Worm (Caenorhabditis elegans) whole organism, L2 larva: ENCODE measurements around the gene nspg-7.1.

ENCODE experiments used
- lin-13 ChIP-seq: fragments of 150-350 bp; optimal IDR thresholded peaks from 2 replicates; lab custom pipeline; 2014; ENCODE audit warnings: missing biosample characterization, missing genetic modification reagents, missing genetic modification characterization
- lsy-2 ChIP-seq, 2 experiments: fragments of 150-350 bp in 1 of 2; sonication (generic microtip) in 1 of 2; optimal IDR thresholded peaks; 2 replicates each; lab custom pipeline; 2014 to 2017; ENCODE audit warnings: missing biosample characterization in 2 of 2, missing genetic modification characterization in 2 of 2

ce11 chrIV:9339205-9339604, 8.6 kb upstream of the nspg-7.1 start, which contains the start of gene T20D3.6:
- TF ChIP-seq lsy-2 (tag; optimal IDR thresholded peaks at IDR 0.05; lab: Kevin White, UChicago) (no peak), lin-13 (no peak)
